Fruit fly (Drosophila melanogaster): ENCODE measurements around the gene CG18814.

The CG18814 gene

DNA sequence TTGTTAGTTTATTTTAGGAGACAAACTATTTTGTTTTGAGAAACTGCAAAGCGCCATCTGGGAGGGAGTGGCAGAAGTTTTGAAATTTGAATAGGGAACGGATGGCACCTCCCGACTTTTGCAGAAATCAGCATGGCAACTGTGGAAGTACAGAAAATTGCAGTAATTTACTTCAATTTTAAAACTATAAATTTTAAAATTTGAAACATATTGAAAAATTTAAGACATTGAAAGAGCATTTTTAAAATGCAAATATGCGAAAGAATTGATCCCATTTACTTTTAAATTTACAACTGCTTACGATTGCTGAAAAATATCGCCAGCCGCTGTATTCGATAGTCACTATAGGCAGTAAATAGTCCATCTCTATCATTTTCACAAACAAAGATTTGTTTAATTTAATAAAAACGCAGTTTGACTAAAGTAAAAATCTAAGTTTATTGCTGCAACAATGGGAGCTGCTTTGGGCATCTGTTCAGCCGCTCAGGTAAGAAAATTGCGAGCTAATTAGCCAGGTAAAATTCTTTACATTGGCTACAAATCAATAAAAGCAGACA, 42.8 kb downstream of the CG18814 start, which contains the start of gene Serinc (continued):
- TF ChIP-seq Stat92E (GFP tag; optimal IDR thresholded peaks at IDR 0.05) = peak in 1 of 3 experiments; percentile 57
- TF ChIP-seq D19A (tag; optimal IDR thresholded peaks at IDR 0.05) = no peak
- peak; percentile 8 for TF ChIP-seq slp2 (GFP tag; optimal IDR thresholded peaks at IDR 0.05)
- TF ChIP-seq usp (GFP tag; optimal IDR thresholded peaks at IDR 0.05) = no peak
- TF ChIP-seq Dad (GFP tag; optimal IDR thresholded peaks at IDR 0.05) = peak; percentile 69
- peak; percentile 63 for TF ChIP-seq mam (GFP tag; optimal IDR thresholded peaks at IDR 0.05)
- TF ChIP-seq wdn (GFP tag; IDR thresholded peaks at IDR 0.05) = no peak
- TF ChIP-seq unc-4 (GFP tag; IDR thresholded peaks at IDR 0.05; ENCODE audit: partially characterized antibody) = peak; percentile 96
- peak; percentile 62 for TF ChIP-seq fu2 (GFP tag; optimal IDR thresholded peaks at IDR 0.05)
- TF ChIP-seq Trl (optimal IDR thresholded peaks at IDR 0.05) = no peak
- peak; percentile 55 for TF ChIP-seq Trl (GFP tag; optimal IDR thresholded peaks at IDR 0.05)
- TF ChIP-seq gsb-n (tag; optimal IDR thresholded peaks at IDR 0.05) = no peak
- TF ChIP-seq BEAF-32 (GFP tag; optimal IDR thresholded peaks at IDR 0.05) = peak; percentile 97
- peak; percentile 57 for TF ChIP-seq CG10147 (GFP tag; optimal IDR thresholded peaks at IDR 0.05)
- 0 out of 2 replicates have a peak, but pooled peaks have one; percentile 42 for TF ChIP-seq ranshi (GFP tag; IDR thresholded peaks at IDR 0.05)
- peak; percentile 98 for TF ChIP-seq Scr (GFP tag; IDR thresholded peaks at IDR 0.05; ENCODE audit: partially characterized antibody)
- TF ChIP-seq sens-2 (GFP tag; IDR thresholded peaks at IDR 0.05) = no peak
- no peak for TF ChIP-seq da (GFP tag; optimal IDR thresholded peaks at IDR 0.05)
- TF ChIP-seq CG31224 (GFP tag; IDR thresholded peaks at IDR 0.05) = 0 out of 2 replicates have a peak, but pooled peaks have one; percentile 16
- TF ChIP-seq mld (GFP tag; IDR thresholded peaks at IDR 0.05; ENCODE audit: partially characterized antibody) = peak; percentile 95
- peak; percentile 78; the same call in 1 of the 2 replicates for TF ChIP-seq CG9932 (GFP tag; IDR thresholded peaks at IDR 0.05)
- TF ChIP-seq pum (GFP tag; optimal IDR thresholded peaks at IDR 0.05) = peak; percentile 17
- TF ChIP-seq CG9817 (tag; optimal IDR thresholded peaks at IDR 0.05) = peak; percentile 21
- peak; percentile 75 for TF ChIP-seq CG3847 (GFP tag; IDR thresholded peaks at IDR 0.05)
- TF ChIP-seq CG11560 (tag; IDR thresholded peaks at IDR 0.05) = peak; percentile 67; the same call in 2 of the 3 replicates
- peak; percentile 95 for TF ChIP-seq HLH4C (GFP tag; IDR thresholded peaks at IDR 0.05; ENCODE audit: partially characterized antibody)
- peak; percentile 33 for TF ChIP-seq CG9609 (GFP tag; optimal IDR thresholded peaks at IDR 0.05)
- TF ChIP-seq CG6683 (GFP tag; optimal IDR thresholded peaks at IDR 0.05) = peak; percentile 32
- TF ChIP-seq vfl (GFP tag; optimal IDR thresholded peaks at IDR 0.05) = peak; percentile 59
- 0 out of 3 replicates have a peak, but pooled peaks have one; percentile 52 for TF ChIP-seq zfh1 (GFP tag; IDR thresholded peaks at IDR 0.05)
- TF ChIP-seq CG1832 (GFP tag; optimal IDR thresholded peaks at IDR 0.05) = no peak
- peak; percentile 74 for TF ChIP-seq gro (GFP tag; optimal IDR thresholded peaks at IDR 0.05)
- peak; percentile 75 for TF ChIP-seq phol (tag; optimal IDR thresholded peaks at IDR 0.05)
- 0 out of 3 replicates have a peak, but pooled peaks have one; percentile 25 for TF ChIP-seq Optix (GFP tag; IDR thresholded peaks at IDR 0.05)
- TF ChIP-seq Xbp1 (GFP tag; optimal IDR thresholded peaks at IDR 0.05) = peak; percentile 74
- TF ChIP-seq CG1647 (GFP tag; optimal IDR thresholded peaks at IDR 0.05) = peak; percentile 51
- no peak for TF ChIP-seq eyg (GFP tag; optimal IDR thresholded peaks at IDR 0.05)
- peak; percentile 69 for TF ChIP-seq Hmr (GFP tag; optimal IDR thresholded peaks at IDR 0.05)
- TF ChIP-seq inv (GFP tag; IDR thresholded peaks at IDR 0.05; ENCODE audit: partially characterized antibody) = peak; percentile 97
- peak; percentile 36 for TF ChIP-seq CG12299 (tag; optimal IDR thresholded peaks at IDR 0.05)
- TF ChIP-seq al (GFP tag; IDR thresholded peaks at IDR 0.05) = 0 out of 2 replicates have a peak, but pooled peaks have one; percentile 34
- TF ChIP-seq bab2 (GFP tag; optimal IDR thresholded peaks at IDR 0.05) = peak; percentile 44
- peak; percentile 98 for TF ChIP-seq sna (GFP tag; IDR thresholded peaks at IDR 0.05; ENCODE audit: partially characterized antibody)
- TF ChIP-seq CG2678 (tag; optimal IDR thresholded peaks at IDR 0.05) = no peak
- no peak for TF ChIP-seq hth (optimal IDR thresholded peaks at IDR 0.05)
- peak; percentile 55 for TF ChIP-seq CG17359 (tag; optimal IDR thresholded peaks at IDR 0.05)
- peak; percentile 74 for TF ChIP-seq CoRest (tag; optimal IDR thresholded peaks at IDR 0.05)
- TF ChIP-seq CG15514 (GFP tag; optimal IDR thresholded peaks at IDR 0.05) = peak; percentile 78
- peak; percentile 20; the same call in 1 of the 3 replicates for TF ChIP-seq CG14050 (GFP tag; IDR thresholded peaks at IDR 0.05)
- TF ChIP-seq toy (GFP tag; IDR thresholded peaks at IDR 0.05) = no peak

Measured in whole organism, embryonic.